Fruit fly (Drosophila melanogaster) whole organism: ENCODE data around the gene cort.

ENCODE experiments used
- CG8478 ChIP-seq: fragments of >200 bp; optimal IDR thresholded peaks from 2 replicates; lab custom pipeline; 2018; ENCODE audit warnings: inconsistent platforms
- EcR ChIP-seq, 2 experiments: fragments of >200 bp; optimal IDR thresholded peaks; 2 replicates each; lab custom pipeline; 2017; ENCODE audit warnings: missing biosample characterization in 2 of 2, missing genetic modification characterization in 2 of 2, missing genetic modification reagents in 2 of 2
- pan ChIP-seq: fragments of >200 bp; optimal IDR thresholded peaks from 2 replicates; lab custom pipeline; 2017
- psq ChIP-seq: fragments of >200 bp; optimal IDR thresholded peaks from 2 replicates; lab custom pipeline; 2017
- usp ChIP-seq: fragments of >200 bp; optimal IDR thresholded peaks from 2 replicates; lab custom pipeline; 2017; ENCODE audit warnings: missing biosample characterization, missing genetic modification characterization, mixed read lengths

DNA sequence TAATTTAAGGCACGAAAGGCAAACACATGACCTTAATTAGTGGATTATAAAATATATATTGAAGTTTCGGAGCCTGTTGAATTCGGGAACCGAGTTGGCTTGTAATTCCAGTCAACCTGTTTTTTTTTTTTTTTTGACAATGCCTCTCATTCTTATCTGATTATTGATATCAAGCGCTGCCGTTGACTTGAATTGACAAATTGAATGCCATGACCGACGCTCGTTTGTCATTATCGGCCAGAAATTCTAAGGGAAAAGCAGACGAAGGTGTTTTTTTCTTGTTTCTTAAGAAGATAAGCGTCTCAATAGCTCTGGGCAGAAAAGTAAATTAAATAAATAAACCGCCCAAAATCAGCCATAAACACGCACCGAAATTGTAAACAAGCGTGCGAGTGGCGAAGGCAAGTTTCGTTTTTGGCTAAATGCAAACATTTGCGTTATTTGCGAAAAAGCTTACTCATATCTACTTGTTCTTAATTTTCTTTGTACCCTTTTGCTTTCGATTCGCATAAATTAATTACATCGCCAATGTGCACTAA is 33.1 kb downstream of the cort start:
- TF ChIP-seq CG8478 (lab: Kevin White, UChicago) (no peak), pan (lab: Kevin White, UChicago) (no peak), psq (lab: Kevin White, UChicago) (no peak), usp (GFP tag; lab: Kevin White, UChicago) (no peak), EcR (GFP tag; optimal IDR thresholded peaks at IDR 0.05; lab: Kevin White, UChicago) (no peak)
